Worm (Caenorhabditis elegans) whole organism, young adult: ENCODE results near the gene rps-21.
A peak's percentile ranks its signal among the peaks of the same experiment; 100 is the strongest.

ENCODE experiments used
- B0261.1 ChIP-seq: sonication (generic microtip); optimal IDR thresholded peaks from 2 replicates; lab custom pipeline; 2016; ENCODE audit warnings: mild to moderate bottlenecking, missing genetic modification characterization, moderate library complexity, missing compliant biosample characterization
- D2030.7 ChIP-seq: fragments of 200-800 bp; sonication (Bioruptor generic); IDR thresholded peaks from 2 replicates; pipeline ENCODE4 v1.3.6; 2022; ENCODE audit warnings: missing genetic modification reagents, missing genetic modification characterization, missing compliant biosample characterization
- F23B12.7 ChIP-seq: sonication (generic microtip); optimal IDR thresholded peaks from 2 replicates; lab custom pipeline; 2017; ENCODE audit warnings: missing genetic modification characterization, mild to moderate bottlenecking, missing compliant biosample characterization, antibody characterized with exemption, moderate library complexity; ENCODE audit not compliant: insufficient read depth
- F33H1.4 ChIP-seq: fragments of 200-800 bp; sonication (Bioruptor generic); IDR thresholded peaks from 2 replicates; pipeline ENCODE4 v1.3.6; 2022; ENCODE audit warnings: missing genetic modification reagents, missing genetic modification characterization, missing compliant biosample characterization
- Y53G8AR.9 ChIP-seq: fragments of 200-800 bp; sonication (Bioruptor generic); conservative IDR thresholded peaks from 2 replicates; pipeline ENCODE4 v1.3.6; 2022; ENCODE audit warnings: missing genetic modification reagents, missing genetic modification characterization, missing compliant biosample characterization
- Y95B8A.8 ChIP-seq: fragments of 200-800 bp; sonication (Bioruptor generic); IDR thresholded peaks from 2 replicates; pipeline ENCODE4 v1.3.6; 2022; ENCODE audit warnings: missing genetic modification reagents, missing genetic modification characterization, missing compliant biosample characterization
- ZK185.1 ChIP-seq: sonication (generic microtip); optimal IDR thresholded peaks from 2 replicates; lab custom pipeline; 2016; ENCODE audit warnings: mild to moderate bottlenecking, missing genetic modification characterization, missing compliant biosample characterization; ENCODE audit not compliant: poor library complexity, severe bottlenecking
- ama-1 ChIP-seq, 3 experiments: fragments of 150-350 bp in 1 of 3; sonication (generic microtip) in 2 of 3; optimal IDR thresholded peaks; 2 replicates each; lab custom pipeline; 2014 to 2018; ENCODE audit warnings: missing biosample characterization in 2 of 3, missing genetic modification characterization in 2 of 3, missing genetic modification reagents in 2 of 3
- attf-3 ChIP-seq: fragments of 200-800 bp; sonication (Bioruptor generic); conservative IDR thresholded peaks from 2 replicates; pipeline ENCODE4 v1.3.6; 2022; ENCODE audit warnings: missing genetic modification reagents, missing genetic modification characterization, missing compliant biosample characterization
- ccch-3 ChIP-seq: fragments of 200-800 bp; sonication (Bioruptor generic); optimal IDR thresholded peaks from 2 replicates; lab custom pipeline; 2018; ENCODE audit warnings: mild to moderate bottlenecking, missing genetic modification characterization, missing compliant biosample characterization
- cebp-1 ChIP-seq, 2 experiments: fragments of 200-800 bp in 1 of 2; sonication (Bioruptor generic) in 1 of 2; sonication (generic microtip) in 1 of 2; IDR thresholded peaks in 1 of 2; optimal IDR thresholded peaks in 1 of 2; 2 replicates each; pipeline versions ENCODE4 v1.3.6 to Lab custom; 2017 to 2022; ENCODE audit warnings: missing compliant biosample characterization in 2 of 2, missing genetic modification characterization in 2 of 2, mild to moderate bottlenecking in 1 of 2, missing genetic modification reagents in 1 of 2, moderate library complexity in 1 of 2
- ceh-91 ChIP-seq: fragments of 200-800 bp; sonication (Bioruptor generic); IDR thresholded peaks from 2 replicates; pipeline ENCODE4 v1.3.6; 2022; ENCODE audit warnings: missing genetic modification reagents, missing genetic modification characterization, missing compliant biosample characterization
- die-1 ChIP-seq: sonication (generic microtip); optimal IDR thresholded peaks from 2 replicates; lab custom pipeline; 2016; ENCODE audit warnings: missing genotype, mild to moderate bottlenecking, missing genetic modification characterization, missing compliant biosample characterization
- dox-1 ChIP-seq: fragments of 200-800 bp; sonication (Bioruptor generic); IDR thresholded peaks from 2 replicates; pipeline ENCODE4 v1.3.6; 2022; ENCODE audit warnings: missing genetic modification reagents, missing genetic modification characterization, missing compliant biosample characterization
- dpff-1 ChIP-seq: sonication (generic microtip); optimal IDR thresholded peaks from 2 replicates; lab custom pipeline; 2017; ENCODE audit warnings: mild to moderate bottlenecking, missing genetic modification characterization, missing compliant biosample characterization
- efl-1 ChIP-seq: fragments of 150-350 bp; optimal IDR thresholded peaks from 2 replicates; lab custom pipeline; 2014; ENCODE audit warnings: missing biosample characterization, missing genetic modification reagents, missing genetic modification characterization
- egrh-3 ChIP-seq: fragments of 200-800 bp; sonication (Bioruptor generic); IDR thresholded peaks from 2 replicates; pipeline ENCODE4 v1.3.6; 2022; ENCODE audit warnings: missing genetic modification reagents, missing genetic modification characterization, missing compliant biosample characterization
- hmg-1.2 ChIP-seq: fragments of 200-800 bp; sonication (Bioruptor generic); IDR thresholded peaks from 2 replicates; pipeline ENCODE4 v1.3.6; 2022; ENCODE audit warnings: missing genetic modification reagents, missing genetic modification characterization, missing compliant biosample characterization
- hsf-1 ChIP-seq: fragments of 200-800 bp; sonication (Bioruptor generic); IDR thresholded peaks from 2 replicates; pipeline ENCODE4 v1.3.6; 2022; ENCODE audit warnings: missing genetic modification reagents, missing genetic modification characterization, missing compliant biosample characterization
- lin-35 ChIP-seq, 3 experiments: fragments of 150-350 bp in 2 of 3; sonication (generic microtip) in 1 of 3; optimal IDR thresholded peaks; 2 replicates each; lab custom pipeline; 2014 to 2018; ENCODE audit warnings: missing biosample characterization in 3 of 3, missing genetic modification characterization in 3 of 3, missing genetic modification reagents in 3 of 3
- lin-40 ChIP-seq: sonication (generic microtip); optimal IDR thresholded peaks from 2 replicates; lab custom pipeline; 2016; ENCODE audit warnings: missing genetic modification characterization, mild to moderate bottlenecking, missing compliant biosample characterization, missing genotype, missing genetic modification reagents
- lin-54 ChIP-seq: fragments of 200-800 bp; sonication (Bioruptor generic); optimal IDR thresholded peaks from 2 replicates; lab custom pipeline; 2018; ENCODE audit warnings: mild to moderate bottlenecking, missing genetic modification characterization, missing compliant biosample characterization
- lir-1 ChIP-seq: fragments of 200-800 bp; sonication (Bioruptor generic); conservative IDR thresholded peaks from 2 replicates; pipeline ENCODE4 v1.3.6; 2022; ENCODE audit warnings: missing genetic modification reagents, missing genetic modification characterization, missing compliant biosample characterization
- lsl-1 ChIP-seq: fragments of 200-800 bp; sonication (Bioruptor generic); optimal IDR thresholded peaks from 2 replicates; lab custom pipeline; 2018; ENCODE audit warnings: mild to moderate bottlenecking, missing genetic modification characterization, moderate library complexity, missing compliant biosample characterization
- madf-6 ChIP-seq: fragments of 200-800 bp; sonication (Bioruptor generic); IDR thresholded peaks from 2 replicates; pipeline ENCODE4 v1.3.6; 2022; ENCODE audit warnings: missing genetic modification reagents, missing genetic modification characterization, missing compliant biosample characterization
- mcd-1 ChIP-seq: fragments of 200-800 bp; sonication (Bioruptor generic); IDR thresholded peaks from 2 replicates; pipeline ENCODE4 v1.3.6; 2022; ENCODE audit warnings: missing genetic modification reagents, missing genetic modification characterization, missing compliant biosample characterization
- nhr-80 ChIP-seq: sonication (generic microtip); optimal IDR thresholded peaks from 2 replicates; lab custom pipeline; 2016; ENCODE audit warnings: missing genetic modification characterization, missing compliant biosample characterization
- pha-4 ChIP-seq: fragments of 150-350 bp; sonication (generic microtip); optimal IDR thresholded peaks from 2 replicates; lab custom pipeline; 2014; ENCODE audit warnings: missing biosample characterization, missing genetic modification reagents, missing genetic modification characterization
- rcor-1 ChIP-seq: fragments of 200-800 bp; sonication (Bioruptor generic); IDR thresholded peaks from 2 replicates; pipeline ENCODE4 v1.3.6; 2022; ENCODE audit warnings: missing genetic modification reagents, missing genetic modification characterization, missing compliant biosample characterization
- snpc-3.4 ChIP-seq: sonication (generic microtip); optimal IDR thresholded peaks from 2 replicates; lab custom pipeline; 2017; ENCODE audit warnings: missing genetic modification characterization, mild to moderate bottlenecking, missing compliant biosample characterization, antibody characterized with exemption, moderate library complexity, missing genotype, missing genetic modification reagents
- snpc-4 ChIP-seq, 5 experiments: fragments of 150-350 bp in 1 of 5; sonication (generic microtip) in 4 of 5; optimal IDR thresholded peaks; 2 replicates each; lab custom pipeline; 2014 to 2018; ENCODE audit warnings: missing genetic modification characterization in 5 of 5, missing biosample characterization in 3 of 5, antibody characterized with exemption in 2 of 5, mild to moderate bottlenecking in 2 of 5, missing compliant biosample characterization in 2 of 5, missing genotype in 2 of 5, moderate library complexity in 2 of 5, missing genetic modification reagents in 1 of 5
- tbp1 ChIP-seq: fragments of 200-800 bp; sonication (Bioruptor generic); optimal IDR thresholded peaks from 2 replicates; lab custom pipeline; 2018; ENCODE audit warnings: mild to moderate bottlenecking, missing genetic modification characterization, missing compliant biosample characterization
- zim-3 ChIP-seq: sonication (generic microtip); optimal IDR thresholded peaks from 2 replicates; lab custom pipeline; 2017; ENCODE audit warnings: mild to moderate bottlenecking, missing genetic modification characterization, moderate library complexity, missing compliant biosample characterization
- ztf-18 ChIP-seq: sonication (generic microtip); optimal IDR thresholded peaks from 2 replicates; lab custom pipeline; 2016; ENCODE audit warnings: missing genotype, mild to moderate bottlenecking, missing genetic modification characterization, missing compliant biosample characterization
- ztf-22 ChIP-seq: fragments of 200-800 bp; sonication (Bioruptor generic); optimal IDR thresholded peaks from 2 replicates; lab custom pipeline; 2018; ENCODE audit warnings: mild to moderate bottlenecking, missing genetic modification characterization, moderate library complexity, missing compliant biosample characterization
- ztf-25 ChIP-seq: fragments of 200-800 bp; sonication (Bioruptor generic); IDR thresholded peaks from 2 replicates; pipeline ENCODE4 v1.3.6; 2022; ENCODE audit warnings: missing genetic modification reagents, missing genetic modification characterization, missing compliant biosample characterization

rps-21 gene

ce11 chrIII:7237877-7238276, 48.4 kb upstream of the rps-21 start:
- TF ChIP-seq D2030.7 (peak; percentile 43; the same call in 1 of the 2 replicates), madf-6 (GFP tag; lab: Robert Waterston, UW) (peak; percentile 57), F33H1.4 (GFP tag; lab: Robert Waterston, UW) (peak; percentile 82), hmg-1.2 (GFP tag; lab: Robert Waterston, UW) (0 out of 2 replicates have a peak, but pooled peaks have one; percentile 12), dox-1 (GFP tag; lab: Robert Waterston, UW) (peak; percentile 61; the same call in 1 of the 2 replicates), efl-1 (GFP tag; lab: Kevin White, UChicago) (peak; percentile 32), egrh-3 (GFP tag; lab: Robert Waterston, UW) (0 out of 2 replicates have a peak, but pooled peaks have one; percentile 8), ceh-91 (GFP tag; lab: Robert Waterston, UW) (peak; percentile 63; the same call in 1 of the 2 replicates), lsl-1 (GFP tag; lab: Kevin White, UChicago) (peak; percentile 56)

- TF ChIP-seq egrh-3 (GFP tag; lab: Robert Waterston, UW), result peak; percentile 69; the same call in 1 of the 2 replicates
These were observed 46.2 kb upstream of the rps-21 start for ce11 chrIII:7235660-7236059.

ce11 chrIII:7234148-7234547, 44.7 kb upstream of the rps-21 start, which contains the start of gene ndus-8:
Gene ndus-8 (minus strand): TSS chrIII:7234202.
- TF ChIP-seq attf-3, result 0 out of 2 replicates have a peak, but pooled peaks have one; percentile 37
- peak; percentile 59 for TF ChIP-seq lin-54
- no peak for TF ChIP-seq snpc-4 (GFP tag; optimal IDR thresholded peaks at IDR 0.05; lab: Kevin White, UChicago)
- TF ChIP-seq snpc-4 (tag; optimal IDR thresholded peaks at IDR 0.05; lab: Kevin White, UChicago), result peak in 3 of 4 experiments; percentile 23 to 81 (median 42)
- peak; percentile 63 for TF ChIP-seq mcd-1 (GFP tag; lab: Robert Waterston, UW)
- TF ChIP-seq pha-4 (tag; lab: Kevin White, UChicago), result peak; percentile 45
- TF ChIP-seq dpff-1, result no peak
- peak; percentile 50 for TF ChIP-seq snpc-3.4 (tag; lab: Kevin White, UChicago)
- peak; percentile 27 for TF ChIP-seq lin-40 (tag; lab: Kevin White, UChicago)
- TF ChIP-seq nhr-80 (tag; lab: Kevin White, UChicago), result no peak
- peak; percentile 52 for TF ChIP-seq F33H1.4 (GFP tag; lab: Robert Waterston, UW)
- no peak for TF ChIP-seq Y95B8A.8 (GFP tag; lab: Robert Waterston, UW)
- peak; percentile 54; the same call in 1 of the 2 replicates for TF ChIP-seq madf-6 (GFP tag; lab: Robert Waterston, UW)
- TF ChIP-seq rcor-1, result 0 out of 2 replicates have a peak, but pooled peaks have one; percentile 9
- TF ChIP-seq hmg-1.2 (GFP tag; lab: Robert Waterston, UW), result peak; percentile 37; the same call in 1 of the 2 replicates
- no peak for TF ChIP-seq ztf-25 (GFP tag; lab: Robert Waterston, UW)
- no peak for TF ChIP-seq hsf-1
- no peak for TF ChIP-seq ztf-22 (GFP tag; lab: Kevin White, UChicago)
- no peak for TF ChIP-seq lir-1 (GFP tag; lab: Robert Waterston, UW)
- no peak for TF ChIP-seq ama-1 (optimal IDR thresholded peaks at IDR 0.05; lab: Kevin White, UChicago)
- no peak for TF ChIP-seq ama-1 (GFP tag; optimal IDR thresholded peaks at IDR 0.05; lab: Kevin White, UChicago)
- peak; percentile 5 for TF ChIP-seq ZK185.1 (tag; lab: Kevin White, UChicago)
- TF ChIP-seq cebp-1 (GFP tag; IDR thresholded peaks at IDR 0.05; lab: Robert Waterston, UW), result no peak
- peak; percentile 45 for TF ChIP-seq cebp-1 (tag; optimal IDR thresholded peaks at IDR 0.05; lab: Kevin White, UChicago)
- no peak for TF ChIP-seq ccch-3 (GFP tag; lab: Kevin White, UChicago)
- peak; percentile 20 for TF ChIP-seq lsl-1 (GFP tag; lab: Kevin White, UChicago)
- no peak for TF ChIP-seq ceh-91 (GFP tag; lab: Robert Waterston, UW)
- peak; percentile 93 for TF ChIP-seq ztf-18
- TF ChIP-seq die-1 (tag; lab: Kevin White, UChicago), result no peak
- no peak for TF ChIP-seq zim-3 (tag; lab: Kevin White, UChicago)
- TF ChIP-seq Y53G8AR.9 (GFP tag; lab: Robert Waterston, UW), result no peak; the same call in 1 of the 2 replicates
- no peak for TF ChIP-seq B0261.1 (tag; lab: Kevin White, UChicago)
- peak; percentile 12 for TF ChIP-seq F23B12.7 (tag; lab: Kevin White, UChicago)
- TF ChIP-seq lin-35 (GFP tag; optimal IDR thresholded peaks at IDR 0.05; lab: Kevin White, UChicago), result peak in 1 of 3 experiments; percentile 66
- peak; percentile 21 for TF ChIP-seq tbp1 (GFP tag; lab: Kevin White, UChicago)
